Worm (Caenorhabditis elegans) whole organism, midembryonic: Measurements from ENCODE around the gene frm-7.

ENCODE experiments used
- T22C8.4 ChIP-seq: fragments of 200-800 bp; sonication (Bioruptor generic); IDR thresholded peaks from 2 replicates; pipeline ENCODE4 v1.3.6; 2022; ENCODE audit warnings: missing genetic modification characterization, missing compliant biosample characterization
- cog-1 ChIP-seq: sonication (generic microtip); optimal IDR thresholded peaks from 2 replicates; lab custom pipeline; 2016; ENCODE audit warnings: missing genetic modification characterization, missing compliant biosample characterization
- flt-1 ChIP-seq: fragments of 200-800 bp; sonication (Bioruptor generic); IDR thresholded peaks from 2 replicates; pipeline ENCODE4 v1.3.6; 2022; ENCODE audit warnings: missing genetic modification characterization, missing compliant biosample characterization
- med-1 ChIP-seq: sonication (generic microtip); optimal IDR thresholded peaks from 2 replicates; lab custom pipeline; 2017; ENCODE audit warnings: missing genetic modification characterization, mild to moderate bottlenecking, missing compliant biosample characterization, antibody characterized with exemption, missing genetic modification reagents; ENCODE audit not compliant: insufficient read depth
- ref-1 ChIP-seq: fragments of 200-800 bp; sonication (Bioruptor generic); conservative IDR thresholded peaks from 2 replicates; pipeline ENCODE4 v1.3.6; 2022; ENCODE audit warnings: missing genetic modification reagents, missing genetic modification characterization, missing compliant biosample characterization
- tab-1 ChIP-seq: fragments of 200-800 bp; sonication (Bioruptor generic); IDR thresholded peaks from 2 replicates; pipeline ENCODE4 v1.3.6; 2022; ENCODE audit warnings: missing genetic modification characterization, missing compliant biosample characterization
- ztf-29 ChIP-seq: fragments of 200-800 bp; sonication (Bioruptor generic); IDR thresholded peaks from 2 replicates; pipeline ENCODE4 v1.3.6; 2022; ENCODE audit warnings: missing genetic modification reagents, missing genetic modification characterization, missing compliant biosample characterization

ce11 chrV:12352881-12353280 is 50.6 kb downstream of the frm-7 start:
- TF ChIP-seq med-1 (GFP tag; lab: Kevin White, UChicago) (no peak), tab-1 (GFP tag; lab: Robert Waterston, UW) (no peak), ref-1 (GFP tag; lab: Robert Waterston, UW) (no peak), T22C8.4 (GFP tag; lab: Robert Waterston, UW) (no peak; the same call in 1 of the 2 replicates), flt-1 (GFP tag; lab: Robert Waterston, UW) (no peak), ztf-29 (GFP tag; lab: Robert Waterston, UW) (no peak), cog-1 (tag; lab: Kevin White, UChicago) (no peak)
